Worm (Caenorhabditis elegans) whole organism, mixed stage, embryonic: ENCODE measurements around the gene sro-1.
"Not testable (repeated sequence)": the region's sequence is repeated elsewhere in the genome, so short reads cannot be mapped to it uniquely, and the experiment has no call there.

ENCODE experiments used
- M03D4.4 ChIP-seq: sonication (generic microtip); optimal IDR thresholded peaks from 2 replicates; lab custom pipeline; 2017; ENCODE audit warnings: mild to moderate bottlenecking, missing genetic modification characterization, missing compliant biosample characterization
- bed-3 ChIP-seq: fragments of 200-800 bp; sonication (Bioruptor generic); optimal IDR thresholded peaks from 3 replicates; lab custom pipeline; 2018; ENCODE audit warnings: mild to moderate bottlenecking, missing genetic modification characterization, moderate library complexity, missing compliant biosample characterization
- ceh-83 ChIP-seq: fragments of 200-800 bp; sonication (Bioruptor generic); optimal IDR thresholded peaks from 2 replicates; lab custom pipeline; 2018; ENCODE audit warnings: mild to moderate bottlenecking, missing genetic modification characterization, missing compliant biosample characterization
- ces-1 ChIP-seq: fragments of 150-350 bp; optimal IDR thresholded peaks from 2 replicates; lab custom pipeline; 2014; ENCODE audit warnings: missing biosample characterization, missing genetic modification reagents, missing genetic modification characterization
- cnd-1 ChIP-seq: fragments of 200-800 bp; sonication (Bioruptor generic); optimal IDR thresholded peaks from 2 replicates; lab custom pipeline; 2018; ENCODE audit warnings: mild to moderate bottlenecking, missing genetic modification characterization, missing compliant biosample characterization
- elt-1 ChIP-seq: sonication (generic microtip); optimal IDR thresholded peaks from 2 replicates; lab custom pipeline; 2017; ENCODE audit warnings: missing genetic modification characterization, mild to moderate bottlenecking, missing compliant biosample characterization, antibody characterized with exemption, moderate library complexity, borderline replicate concordance; ENCODE audit not compliant: insufficient read depth
- elt-3 ChIP-seq: fragments of 150-350 bp; optimal IDR thresholded peaks from 2 replicates; lab custom pipeline; 2014; ENCODE audit warnings: missing biosample characterization, missing genetic modification characterization
- flh-1 ChIP-seq: fragments of 200-800 bp; sonication (Bioruptor generic); optimal IDR thresholded peaks from 2 replicates; lab custom pipeline; 2018; ENCODE audit warnings: mild to moderate bottlenecking, missing genetic modification characterization, moderate library complexity, missing compliant biosample characterization
- ham-2 ChIP-seq: fragments of 200-800 bp; sonication (Bioruptor generic); optimal IDR thresholded peaks from 2 replicates; lab custom pipeline; 2018; ENCODE audit warnings: mild to moderate bottlenecking, missing genetic modification characterization, missing compliant biosample characterization
- hlh-1 ChIP-seq: fragments of 150-350 bp; optimal IDR thresholded peaks from 2 replicates; lab custom pipeline; 2014; ENCODE audit warnings: missing biosample characterization, missing genetic modification reagents, missing genetic modification characterization
- lin-13 ChIP-seq: fragments of 150-350 bp; optimal IDR thresholded peaks from 2 replicates; lab custom pipeline; 2014; ENCODE audit warnings: missing biosample characterization, missing genetic modification characterization
- lin-32 ChIP-seq: fragments of 200-800 bp; sonication (Bioruptor generic); optimal IDR thresholded peaks from 2 replicates; lab custom pipeline; 2018; ENCODE audit warnings: mild to moderate bottlenecking, missing genetic modification characterization, missing compliant biosample characterization
- lsy-2 ChIP-seq: fragments of 150-350 bp; optimal IDR thresholded peaks from 2 replicates; lab custom pipeline; 2014; ENCODE audit warnings: missing biosample characterization, missing genetic modification characterization
- mab-5 ChIP-seq: fragments of 150-350 bp; optimal IDR thresholded peaks from 2 replicates; lab custom pipeline; 2014; ENCODE audit warnings: missing biosample characterization, missing genetic modification characterization
- nhr-12 ChIP-seq: fragments of 150-350 bp; optimal IDR thresholded peaks from 2 replicates; lab custom pipeline; 2014; ENCODE audit warnings: missing biosample characterization, missing genetic modification characterization
- nhr-2 ChIP-seq: fragments of 150-350 bp; optimal IDR thresholded peaks from 2 replicates; lab custom pipeline; 2014; ENCODE audit warnings: missing biosample characterization, missing genetic modification characterization
- nhr-28 ChIP-seq: fragments of 150-350 bp; optimal IDR thresholded peaks from 2 replicates; lab custom pipeline; 2014; ENCODE audit warnings: missing biosample characterization, missing genetic modification characterization
- pha-4 ChIP-seq: fragments of 150-350 bp; optimal IDR thresholded peaks from 2 replicates; lab custom pipeline; 2018; ENCODE audit warnings: missing biosample characterization, missing genetic modification reagents, missing genetic modification characterization
- sem-2 ChIP-seq: fragments of 200-800 bp; sonication (Bioruptor generic); optimal IDR thresholded peaks from 2 replicates; lab custom pipeline; 2018; ENCODE audit warnings: mild to moderate bottlenecking, missing genetic modification characterization, missing compliant biosample characterization
- snpc-4 ChIP-seq: fragments of 150-350 bp; optimal IDR thresholded peaks from 2 replicates; lab custom pipeline; 2014; ENCODE audit warnings: missing biosample characterization, missing genetic modification characterization
- sptf-1 ChIP-seq: sonication (generic microtip); optimal IDR thresholded peaks from 2 replicates; lab custom pipeline; 2017; ENCODE audit warnings: mild to moderate bottlenecking, missing genetic modification characterization, moderate library complexity, missing compliant biosample characterization
- tbx-8 ChIP-seq: fragments of 200-800 bp; sonication (Bioruptor generic); optimal IDR thresholded peaks from 2 replicates; lab custom pipeline; 2018; ENCODE audit warnings: mild to moderate bottlenecking, missing genetic modification characterization, moderate library complexity, missing compliant biosample characterization
- unc-120 ChIP-seq: sonication (generic microtip); optimal IDR thresholded peaks from 2 replicates; lab custom pipeline; 2017; ENCODE audit warnings: missing genetic modification characterization, missing compliant biosample characterization; ENCODE audit not compliant: poor library complexity, severe bottlenecking
- unc-39 ChIP-seq: fragments of 150-350 bp; optimal IDR thresholded peaks from 2 replicates; lab custom pipeline; 2014; ENCODE audit warnings: missing biosample characterization, missing genetic modification characterization
- unc-62 ChIP-seq: fragments of 150-350 bp; optimal IDR thresholded peaks from 2 replicates; lab custom pipeline; 2014; ENCODE audit warnings: missing biosample characterization, missing genetic modification reagents, missing genetic modification characterization
- zip-8 ChIP-seq: fragments of 150-350 bp; optimal IDR thresholded peaks from 2 replicates; lab custom pipeline; 2014; ENCODE audit warnings: missing biosample characterization, missing genetic modification characterization
- ztf-11 ChIP-seq: fragments of 150-350 bp; optimal IDR thresholded peaks from 2 replicates; lab custom pipeline; 2014; ENCODE audit warnings: missing biosample characterization, missing genetic modification characterization

The sro-1 gene

DNA sequence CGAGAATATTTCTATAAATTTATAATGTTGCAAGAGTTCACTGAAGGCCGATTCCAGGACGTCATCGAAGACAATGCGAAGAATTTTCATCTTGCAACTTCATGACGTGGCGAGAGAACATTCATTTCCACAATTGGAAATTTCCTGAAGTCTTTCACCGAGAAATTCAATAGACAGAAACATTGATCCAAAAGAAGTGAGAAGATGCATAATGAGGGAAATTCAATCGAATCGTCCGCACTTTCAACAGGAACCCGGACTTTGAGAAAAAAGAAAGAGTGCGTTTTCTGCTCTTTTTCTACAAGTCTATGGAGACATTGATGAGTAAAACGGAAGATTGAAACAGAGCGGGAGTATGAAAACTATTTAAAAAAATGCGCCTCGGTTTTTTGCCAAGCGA lies 3.9 kb upstream of the sro-1 start:
- TF ChIP-seq zip-8, result no peak
- TF ChIP-seq ces-1, result peak; percentile 57

DNA sequence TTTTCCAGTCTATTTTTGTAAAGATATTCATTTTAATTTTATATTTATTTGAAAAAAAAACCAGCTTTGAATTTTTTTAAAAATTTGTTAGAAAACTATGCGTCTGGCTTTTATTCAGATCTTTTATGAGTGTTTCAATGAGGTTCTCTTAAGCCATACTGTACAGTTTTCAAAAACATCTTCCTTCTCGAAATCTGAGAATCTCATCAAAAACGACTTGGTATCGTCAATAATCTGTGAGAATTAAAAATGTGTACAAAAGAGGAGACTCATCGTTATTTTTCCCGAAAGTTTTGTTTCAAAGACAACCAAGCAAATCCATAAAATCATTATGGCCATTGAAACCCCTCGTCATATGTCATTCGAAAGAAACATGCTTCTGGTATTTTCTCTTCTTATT lies 6.2 kb downstream of the sro-1 start, which contains the start of gene D1022.2:
TSS of gene D1022.2 (plus strand) at position 301 of the 400 bp plus-strand sequence.
- TF ChIP-seq nhr-28 (tag; lab: Kevin White, UChicago) (no peak), ceh-83 (GFP tag; lab: Kevin White, UChicago) (no peak), tbx-8 (GFP tag; lab: Kevin White, UChicago) (no peak), unc-62 (no peak), flh-1 (GFP tag; lab: Kevin White, UChicago) (no peak), unc-39 (no peak), lsy-2 (tag; lab: Kevin White, UChicago) (no peak), zip-8 (no peak), bed-3 (no peak), sem-2 (GFP tag; lab: Kevin White, UChicago) (no peak)

DNA sequence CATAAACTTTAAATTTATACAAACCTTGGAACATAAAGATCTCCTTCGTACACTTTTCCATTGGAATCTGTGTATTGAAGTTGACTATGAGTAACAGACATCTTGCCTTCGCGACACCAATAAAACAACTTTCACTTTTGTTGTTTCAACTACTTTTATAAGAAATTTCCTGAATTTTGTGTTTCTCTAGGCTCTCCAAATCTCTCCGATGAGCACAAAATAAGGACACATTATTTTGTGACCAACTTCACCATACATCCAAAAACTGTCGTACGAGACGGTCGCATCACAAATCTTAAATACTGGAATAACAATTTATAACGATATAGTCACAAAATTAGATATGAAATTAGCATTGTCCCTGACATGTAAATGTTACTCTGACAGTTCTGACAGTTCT lies 6.7 kb downstream of the sro-1 start, which contains the start of gene D1022.5:
TSS of gene D1022.5 (minus strand) at position 101 of the 400 bp plus-strand sequence.
- TF ChIP-seq M03D4.4, result no peak
- TF ChIP-seq flh-1 (GFP tag; lab: Kevin White, UChicago), result no peak
- TF ChIP-seq lsy-2 (tag; lab: Kevin White, UChicago), result no peak
- TF ChIP-seq sptf-1 (tag; lab: Kevin White, UChicago), result no peak
- TF ChIP-seq snpc-4 (tag; lab: Kevin White, UChicago), result no peak
- TF ChIP-seq unc-39, result no peak
- no peak for TF ChIP-seq tbx-8 (GFP tag; lab: Kevin White, UChicago)
- no peak for TF ChIP-seq zip-8
- no peak for TF ChIP-seq lin-13 (tag; lab: Kevin White, UChicago)
- no peak for TF ChIP-seq elt-3 (tag; lab: Kevin White, UChicago)
- TF ChIP-seq, all 35 proteins: peak for 0

DNA sequence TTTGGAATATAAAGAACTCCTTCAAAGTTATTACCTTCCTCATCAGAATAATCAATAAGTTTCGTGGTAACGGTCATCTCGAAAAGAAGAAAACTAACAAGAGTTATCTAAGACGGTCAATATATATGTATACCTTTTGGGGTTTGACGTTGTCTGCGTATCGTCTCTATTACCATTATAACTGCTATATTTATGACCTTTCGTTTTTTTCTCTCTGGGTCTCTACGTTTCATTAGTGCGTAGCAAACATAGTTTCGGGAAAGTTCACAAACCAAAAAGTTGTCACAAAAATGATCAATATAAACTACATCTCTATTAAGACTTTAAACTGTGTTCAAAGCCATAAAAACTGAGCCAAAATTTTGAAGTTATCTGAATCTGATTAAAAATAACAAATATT lies 8.2 kb downstream of the sro-1 start, which contains the start of gene D1022.4:
TSS of gene D1022.4 (minus strand) at position 83 of the 400 bp plus-strand sequence.
- TF ChIP-seq nhr-28 (tag; lab: Kevin White, UChicago) (no peak), snpc-4 (tag; lab: Kevin White, UChicago) (no peak), ceh-83 (GFP tag; lab: Kevin White, UChicago) (no peak), lin-32 (GFP tag; lab: Kevin White, UChicago) (no peak), elt-3 (tag; lab: Kevin White, UChicago) (no peak), ztf-11 (tag; lab: Kevin White, UChicago) (no peak), lin-13 (tag; lab: Kevin White, UChicago) (no peak), pha-4 (no peak)
- TF ChIP-seq, all 35 proteins: peak for 0

DNA sequence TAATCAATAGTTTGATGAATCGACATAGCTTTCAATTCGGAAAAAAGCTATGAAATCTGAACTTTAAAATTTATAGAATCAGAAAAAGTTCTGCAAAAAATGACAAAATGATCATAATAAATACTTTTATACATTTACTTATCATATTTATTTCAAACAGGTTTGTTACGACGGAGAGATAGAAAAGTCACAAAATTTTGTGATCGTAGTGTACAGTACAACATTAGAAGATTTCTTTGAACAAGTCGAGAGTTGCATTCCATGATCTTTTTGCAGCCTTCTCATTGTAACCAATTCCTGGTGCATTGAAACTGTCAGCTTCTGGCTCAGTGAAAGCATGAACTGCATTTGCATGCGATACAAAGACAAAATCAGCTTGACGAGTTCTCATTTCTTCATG lies 9.2 kb downstream of the sro-1 start, which contains the start of gene D1022.3:
TSS of gene D1022.3 (minus strand) at position 101 of the 400 bp plus-strand sequence.
- TF ChIP-seq ham-2 (no peak), nhr-2 (no peak), unc-120 (tag; lab: Kevin White, UChicago) (no peak), zip-8 (no peak), sem-2 (GFP tag; lab: Kevin White, UChicago) (no peak), flh-1 (GFP tag; lab: Kevin White, UChicago) (no peak), lsy-2 (tag; lab: Kevin White, UChicago) (no peak), nhr-12 (no peak), mab-5 (tag; lab: Kevin White, UChicago) (no peak), M03D4.4 (no peak), pha-4 (no peak), lin-32 (GFP tag; lab: Kevin White, UChicago) (no peak), ceh-83 (GFP tag; lab: Kevin White, UChicago) (no peak), cnd-1 (tag; lab: Kevin White, UChicago) (no peak), nhr-28 (tag; lab: Kevin White, UChicago) (no peak), tbx-8 (GFP tag; lab: Kevin White, UChicago) (no peak), hlh-1 (tag; lab: Kevin White, UChicago) (no peak)
- TF ChIP-seq, all 35 proteins: peak for 0

DNA sequence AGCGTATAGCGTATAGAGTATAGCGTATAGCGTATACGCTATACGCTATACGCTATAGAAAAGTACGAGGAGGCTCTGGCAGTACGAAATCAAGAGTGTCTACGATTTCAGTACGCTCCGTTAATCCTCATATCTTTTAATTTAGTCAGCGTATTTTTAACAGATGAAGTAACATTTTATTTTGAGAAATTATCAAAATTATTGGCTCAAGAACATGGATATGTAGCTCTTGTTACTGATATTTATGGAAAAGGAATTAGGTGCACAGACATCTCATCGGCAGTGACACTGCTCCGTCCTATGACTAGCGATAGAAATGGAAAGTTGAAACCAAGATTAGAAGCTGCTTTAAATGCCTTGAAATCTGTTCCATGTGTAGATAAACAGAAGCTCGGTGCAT lies 30.5 kb downstream of the sro-1 start, which contains the start of gene K02A2.1:
TSS of gene K02A2.1 (plus strand) at position 301 of the 400 bp plus-strand sequence.
- TF ChIP-seq elt-1 (tag; lab: Kevin White, UChicago); nhr-12; elt-3 (tag; lab: Kevin White, UChicago): not testable (repeated sequence)
